Fruit fly (Drosophila melanogaster): ENCODE data around the gene daed.

daed gene

DNA sequence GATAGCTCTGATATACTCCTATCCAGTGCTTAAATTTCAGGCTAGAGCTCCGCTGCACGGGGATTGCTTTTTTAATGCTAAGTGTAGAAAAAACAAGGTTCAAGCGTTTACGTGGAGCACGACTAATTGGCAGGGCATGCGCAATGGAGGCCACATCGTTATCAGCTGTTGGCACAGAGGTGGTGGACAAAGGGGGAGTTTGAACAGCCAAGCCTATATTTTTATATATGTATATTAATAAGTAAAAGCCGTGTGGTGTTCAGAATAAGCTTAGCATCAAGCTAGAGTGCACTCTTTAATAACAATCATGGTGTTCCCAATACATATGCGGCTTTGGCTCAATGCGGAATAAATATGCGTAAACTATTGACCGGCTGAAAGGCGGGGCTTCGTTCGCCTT is 3.6 kb downstream of the daed start, which contains the start of gene CG15385:
Gene CG15385, minus strand, starts transcription at position 94 of the 400 bp plus-strand sequence.
- TF ChIP-seq cic (GFP tag; optimal IDR thresholded peaks at IDR 0.05) (peak; percentile 61), CG33017 (tag; optimal IDR thresholded peaks at IDR 0.05) (peak; percentile 47), CG11617 (GFP tag; optimal IDR thresholded peaks at IDR 0.05) (no peak), tj (GFP tag; optimal IDR thresholded peaks at IDR 0.05) (no peak), kay (GFP tag; ENCODE audit: borderline replicate concordance) (no peak), toe (GFP tag; optimal IDR thresholded peaks at IDR 0.05) (no peak), pad (GFP tag; optimal IDR thresholded peaks at IDR 0.05) (no peak), CG7101 (tag; optimal IDR thresholded peaks at IDR 0.05) (peak; percentile 10), CG5204 (GFP tag; optimal IDR thresholded peaks at IDR 0.05) (no peak), ovo (GFP tag; optimal IDR thresholded peaks at IDR 0.05) (no peak), Clk (GFP tag; optimal IDR thresholded peaks at IDR 0.05) (no peak), CG12768 (GFP tag; optimal IDR thresholded peaks at IDR 0.05) (peak; percentile 51), Mnt (GFP tag; optimal IDR thresholded peaks at IDR 0.05) (peak; percentile 2), cnc (optimal IDR thresholded peaks at IDR 0.05) (no peak)

DNA sequence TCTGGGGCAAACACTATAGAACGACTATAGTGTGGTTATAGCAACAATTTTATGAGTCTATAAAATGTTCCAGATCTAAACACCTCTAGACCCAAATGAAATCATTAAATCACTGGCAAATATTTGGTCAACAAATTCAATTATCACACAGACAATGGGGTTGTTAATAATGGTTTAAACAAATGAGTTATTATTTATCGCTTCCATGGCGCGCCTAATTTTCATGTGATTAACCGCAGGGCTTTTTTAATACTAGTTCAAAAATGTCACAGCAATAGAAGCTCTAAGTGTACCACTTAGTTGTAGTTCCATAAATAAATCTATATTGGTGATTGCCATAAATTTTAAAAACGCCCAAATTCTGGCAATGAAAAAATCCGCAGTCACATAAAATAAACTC is 7.1 kb downstream of the daed start, which contains the start of gene CG33124:
Gene CG33124, minus strand, starts transcription at position 101 of the 400 bp plus-strand sequence.
- TF ChIP-seq CG7101 (tag; optimal IDR thresholded peaks at IDR 0.05), result no peak
- TF ChIP-seq cnc (optimal IDR thresholded peaks at IDR 0.05), result no peak
- TF ChIP-seq tj (GFP tag; optimal IDR thresholded peaks at IDR 0.05), result no peak
- no peak for TF ChIP-seq CG1620 (GFP tag; optimal IDR thresholded peaks at IDR 0.05)

DNA sequence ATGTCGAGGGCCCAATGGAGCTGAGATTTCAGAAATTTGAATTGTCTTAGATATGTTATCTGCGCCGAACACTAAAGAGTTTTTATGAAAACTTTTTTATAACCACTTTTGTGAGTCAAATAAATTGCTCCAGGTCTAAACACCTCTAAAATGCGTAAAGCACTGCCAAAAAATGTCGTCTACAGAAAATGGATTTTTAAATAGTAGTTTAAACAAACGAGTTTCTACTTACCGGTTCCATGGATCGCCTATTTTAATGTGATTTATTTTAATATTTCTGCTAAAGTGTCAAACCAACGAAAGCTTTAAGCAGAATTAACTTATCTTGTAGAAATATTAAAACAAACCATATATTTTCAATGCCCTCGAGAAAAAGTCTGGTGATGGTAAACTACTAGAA is 10.0 kb downstream of the daed start, which contains the start of gene CG31668:
Gene CG31668, minus strand, starts transcription at position 101 of the 400 bp plus-strand sequence.
- no peak for TF ChIP-seq bab1 (GFP tag; optimal IDR thresholded peaks at IDR 0.05)
- no peak for TF ChIP-seq CG11617 (GFP tag; optimal IDR thresholded peaks at IDR 0.05)
- TF ChIP-seq CG7101 (tag; optimal IDR thresholded peaks at IDR 0.05), result no peak
- TF ChIP-seq cic (GFP tag; optimal IDR thresholded peaks at IDR 0.05), result no peak
- no peak for TF ChIP-seq CG1620 (GFP tag; optimal IDR thresholded peaks at IDR 0.05)
- TF ChIP-seq ovo (GFP tag; optimal IDR thresholded peaks at IDR 0.05), result no peak
- TF ChIP-seq pad (GFP tag; optimal IDR thresholded peaks at IDR 0.05), result no peak
- TF ChIP-seq CG5204 (GFP tag; optimal IDR thresholded peaks at IDR 0.05), result no peak

DNA sequence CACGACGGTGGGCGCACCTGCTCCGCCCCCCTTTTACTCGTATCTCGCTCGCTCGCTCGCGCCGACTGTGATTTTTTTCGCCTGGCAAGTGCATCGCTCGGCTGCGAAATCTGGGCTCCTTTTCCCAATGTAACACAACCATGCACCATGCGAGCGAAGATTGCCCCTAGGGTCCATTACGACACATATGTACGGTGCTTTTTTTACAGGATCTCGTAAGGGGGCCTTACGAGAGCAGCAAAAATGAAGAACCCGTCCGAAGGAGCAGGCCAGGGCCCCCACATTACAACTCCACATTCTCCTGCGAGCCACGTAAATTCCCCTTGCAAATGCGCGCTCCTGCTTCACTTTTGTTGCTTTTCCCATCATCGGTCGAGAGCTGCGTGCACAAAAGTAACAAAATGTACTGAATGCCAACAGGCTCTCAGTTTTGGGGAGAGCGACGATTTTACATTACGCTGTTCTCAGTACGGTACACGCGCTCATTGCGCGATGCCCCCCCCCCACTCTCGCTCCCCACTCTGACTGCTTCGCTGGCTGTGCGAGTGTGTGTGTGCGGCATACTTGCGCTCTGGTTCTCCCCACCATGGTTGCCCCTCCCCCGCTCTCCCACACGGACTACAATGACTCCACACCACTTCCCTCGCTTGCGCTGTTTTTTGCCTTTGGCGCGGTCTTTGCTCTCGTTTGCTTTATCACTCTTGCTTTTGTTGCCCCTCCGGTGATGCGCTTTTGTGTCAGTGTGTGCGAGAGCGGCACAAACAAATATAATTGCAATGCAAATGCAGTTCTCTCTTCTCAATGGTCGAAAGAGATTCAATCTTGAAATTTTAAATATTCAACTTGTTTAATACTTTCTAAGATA is 13.0 kb downstream of the daed start:
- TF ChIP-seq ovo (GFP tag; optimal IDR thresholded peaks at IDR 0.05), result peak; percentile 32
- no peak for TF ChIP-seq cnc (optimal IDR thresholded peaks at IDR 0.05)
- TF ChIP-seq CG11617 (GFP tag; optimal IDR thresholded peaks at IDR 0.05), result peak; percentile 37
- TF ChIP-seq CG12768 (GFP tag; optimal IDR thresholded peaks at IDR 0.05), result peak; percentile 70
- TF ChIP-seq CG5204 (GFP tag; optimal IDR thresholded peaks at IDR 0.05), result no peak
- TF ChIP-seq Mnt (GFP tag; optimal IDR thresholded peaks at IDR 0.05), result peak; percentile 88
- TF ChIP-seq CG7045 (GFP tag; optimal IDR thresholded peaks at IDR 0.05), result peak; percentile 67
- peak; percentile 99 for TF ChIP-seq pad (GFP tag; optimal IDR thresholded peaks at IDR 0.05)
- TF ChIP-seq kay (GFP tag; ENCODE audit: borderline replicate concordance), result peak; percentile 98
- TF ChIP-seq toe (GFP tag; optimal IDR thresholded peaks at IDR 0.05), result peak; percentile 26
- no peak for TF ChIP-seq CG14711 (tag; optimal IDR thresholded peaks at IDR 0.05)
- TF ChIP-seq CG7101 (tag; optimal IDR thresholded peaks at IDR 0.05), result no peak
- TF ChIP-seq bab1 (GFP tag; optimal IDR thresholded peaks at IDR 0.05), result peak; percentile 68
- TF ChIP-seq Crg-1 (GFP tag; optimal IDR thresholded peaks at IDR 0.05), result peak; percentile 49
- TF ChIP-seq Hr96 (GFP tag; optimal IDR thresholded peaks at IDR 0.05), result no peak
- TF ChIP-seq Clk (GFP tag; optimal IDR thresholded peaks at IDR 0.05), result peak; percentile 22
- peak; percentile 82 for TF ChIP-seq tj (GFP tag; optimal IDR thresholded peaks at IDR 0.05)
- TF ChIP-seq CG1620 (GFP tag; optimal IDR thresholded peaks at IDR 0.05), result peak; percentile 1
- peak; percentile 1 for TF ChIP-seq CG33017 (tag; optimal IDR thresholded peaks at IDR 0.05)
- TF ChIP-seq cic (GFP tag; optimal IDR thresholded peaks at IDR 0.05), result peak; percentile 95

DNA sequence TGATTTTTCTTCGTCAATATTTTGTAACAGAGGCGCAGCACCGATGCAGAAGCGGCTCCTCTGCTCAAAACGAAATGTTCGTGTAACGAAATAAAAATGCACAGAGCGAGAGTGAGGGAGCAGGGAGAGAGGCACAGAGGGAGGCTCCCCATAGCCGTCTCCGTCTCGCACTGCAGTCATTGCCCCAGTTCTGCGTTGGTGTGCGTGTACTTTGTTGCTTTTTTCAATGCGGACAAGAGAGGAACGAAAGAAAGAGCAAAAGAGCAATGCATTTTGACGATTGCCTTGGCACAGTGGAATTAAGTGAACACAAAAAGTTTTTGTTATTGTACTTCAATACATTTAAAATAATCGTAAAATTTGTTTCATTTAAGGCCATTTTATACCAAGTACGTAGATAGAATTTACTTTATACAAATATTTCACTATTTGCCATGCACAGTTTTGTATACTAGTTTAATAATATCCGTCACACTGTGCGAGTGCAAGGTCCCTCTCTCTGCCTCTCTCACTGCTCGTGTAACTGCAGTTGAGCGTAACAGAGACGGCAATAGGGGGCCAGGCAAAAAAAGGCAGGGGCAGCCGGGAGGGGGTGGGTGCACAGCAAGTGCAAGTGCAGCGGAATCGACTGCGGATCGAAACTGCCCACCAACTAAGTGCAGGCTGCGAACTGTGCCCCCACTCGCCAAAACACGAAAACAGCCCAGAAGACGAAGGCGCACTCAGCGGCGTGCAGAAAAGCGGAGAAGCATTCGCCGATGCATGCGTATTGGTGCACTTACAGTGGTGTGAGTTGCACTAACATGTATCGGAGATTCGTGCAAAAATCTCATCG is 13.9 kb downstream of the daed start:
- TF ChIP-seq bab1 (GFP tag; optimal IDR thresholded peaks at IDR 0.05) (peak; percentile 100), CG1620 (GFP tag; optimal IDR thresholded peaks at IDR 0.05) (peak; percentile 99), cnc (optimal IDR thresholded peaks at IDR 0.05) (no peak), CG7045 (GFP tag; optimal IDR thresholded peaks at IDR 0.05) (peak; percentile 99), CG11617 (GFP tag; optimal IDR thresholded peaks at IDR 0.05) (peak; percentile 100), CG12768 (GFP tag; optimal IDR thresholded peaks at IDR 0.05) (peak; percentile 100), pad (GFP tag; optimal IDR thresholded peaks at IDR 0.05) (peak; percentile 89), Clk (GFP tag; optimal IDR thresholded peaks at IDR 0.05) (peak; percentile 99), CG33017 (tag; optimal IDR thresholded peaks at IDR 0.05) (peak; percentile 100), Mnt (GFP tag; optimal IDR thresholded peaks at IDR 0.05) (peak; percentile 96), CG7101 (tag; optimal IDR thresholded peaks at IDR 0.05) (peak; percentile 100), Hr96 (GFP tag; optimal IDR thresholded peaks at IDR 0.05) (peak; percentile 99), CG14711 (tag; optimal IDR thresholded peaks at IDR 0.05) (peak; percentile 99), CG5204 (GFP tag; optimal IDR thresholded peaks at IDR 0.05) (peak; percentile 100), toe (GFP tag; optimal IDR thresholded peaks at IDR 0.05) (peak; percentile 99), kay (GFP tag; ENCODE audit: borderline replicate concordance) (peak; percentile 97), tj (GFP tag; optimal IDR thresholded peaks at IDR 0.05) (peak; percentile 100), ovo (GFP tag; optimal IDR thresholded peaks at IDR 0.05) (peak; percentile 88), Crg-1 (GFP tag; optimal IDR thresholded peaks at IDR 0.05) (peak; percentile 99), cic (GFP tag; optimal IDR thresholded peaks at IDR 0.05) (peak; percentile 95)

Measured in whole organism, adult.